Worm (Caenorhabditis elegans): ENCODE results near the gene oac-22.

- no peak for TF ChIP-seq nhr-12 (tag; optimal IDR thresholded peaks at IDR 0.05)
- no peak for TF ChIP-seq ceh-16 (tag; optimal IDR thresholded peaks at IDR 0.05)
- no peak for TF ChIP-seq blmp-1 (tag; optimal IDR thresholded peaks at IDR 0.05; ENCODE audit: insufficient read depth)
- no peak for TF ChIP-seq aly-2 (tag; optimal IDR thresholded peaks at IDR 0.05)
- TF ChIP-seq snpc-4 (tag; optimal IDR thresholded peaks at IDR 0.05): no peak
- TF ChIP-seq unc-62 (GFP tag; optimal IDR thresholded peaks at IDR 0.05): no peak
- no peak for TF ChIP-seq ztf-4 (tag; optimal IDR thresholded peaks at IDR 0.05)
- no peak for TF ChIP-seq nhr-23 (tag; optimal IDR thresholded peaks at IDR 0.05)
- no peak for TF ChIP-seq elt-1 (tag; optimal IDR thresholded peaks at IDR 0.05)
- no peak for TF ChIP-seq nhr-237 (tag; optimal IDR thresholded peaks at IDR 0.05)
Measured at ce11 chrIV:3855543-3855942, 29.9 kb upstream of the oac-22 start, which contains the start of gene zag-1.
